Worm (Caenorhabditis elegans) whole organism, early embryonic: ENCODE results near the gene Y57A10B.6.

Source experiments
- B0310.2 ChIP-seq: sonication (generic microtip); optimal IDR thresholded peaks from 2 replicates; lab custom pipeline; 2016; ENCODE audit warnings: mild to moderate bottlenecking, missing genetic modification characterization, missing compliant biosample characterization
- F13C5.2 ChIP-seq: sonication (generic microtip); optimal IDR thresholded peaks from 2 replicates; lab custom pipeline; 2017; ENCODE audit warnings: mild to moderate bottlenecking, missing genetic modification characterization, inconsistent platforms, missing compliant biosample characterization
- aly-1 ChIP-seq: sonication (generic microtip); optimal IDR thresholded peaks from 2 replicates; lab custom pipeline; 2016; ENCODE audit warnings: missing genetic modification characterization, missing compliant biosample characterization
- ama-1 ChIP-seq: fragments of 150-350 bp; optimal IDR thresholded peaks from 2 replicates; lab custom pipeline; 2014
- ceh-13 ChIP-seq: fragments of 200-800 bp; sonication (Bioruptor generic); optimal IDR thresholded peaks from 2 replicates; lab custom pipeline; 2018; ENCODE audit warnings: mild to moderate bottlenecking, missing genetic modification characterization, missing compliant biosample characterization
- ceh-36 ChIP-seq: sonication (generic microtip); optimal IDR thresholded peaks from 2 replicates; lab custom pipeline; 2016; ENCODE audit warnings: missing genetic modification characterization, inconsistent platforms, missing compliant biosample characterization
- ets-7 ChIP-seq: sonication (generic microtip); optimal IDR thresholded peaks from 2 replicates; lab custom pipeline; 2016; ENCODE audit warnings: missing genotype, missing genetic modification characterization, missing compliant biosample characterization
- flt-1 ChIP-seq: fragments of 200-800 bp; sonication (Bioruptor generic); IDR thresholded peaks from 2 replicates; pipeline ENCODE4 v1.3.6; 2022; ENCODE audit warnings: missing genetic modification characterization, missing compliant biosample characterization
- hmbx-1 ChIP-seq: sonication (generic microtip); optimal IDR thresholded peaks from 2 replicates; lab custom pipeline; 2016; ENCODE audit warnings: mild to moderate bottlenecking, missing genetic modification characterization, missing compliant biosample characterization
- hmg-4 ChIP-seq: fragments of 200-800 bp; sonication (Bioruptor generic); optimal IDR thresholded peaks from 2 replicates; lab custom pipeline; 2018; ENCODE audit warnings: mild to moderate bottlenecking, missing genetic modification characterization, missing compliant biosample characterization
- hnd-1 ChIP-seq: sonication (generic microtip); optimal IDR thresholded peaks from 2 replicates; lab custom pipeline; 2016; ENCODE audit warnings: missing genetic modification characterization, missing compliant biosample characterization
- pes-1 ChIP-seq: fragments of 200-800 bp; sonication (Bioruptor generic); IDR thresholded peaks from 2 replicates; pipeline ENCODE4 v1.3.6; 2022; ENCODE audit warnings: missing genetic modification reagents, missing genetic modification characterization, missing compliant biosample characterization
- scrt-1 ChIP-seq: fragments of 200-800 bp; sonication (Bioruptor generic); IDR thresholded peaks from 2 replicates; pipeline ENCODE4 v1.3.6; 2022; ENCODE audit warnings: missing genetic modification characterization, missing compliant biosample characterization
- sea-1 ChIP-seq: fragments of 200-800 bp; sonication (Bioruptor generic); conservative IDR thresholded peaks from 2 replicates; pipeline ENCODE4 v1.3.6; 2022; ENCODE audit warnings: missing genetic modification characterization, missing compliant biosample characterization
- tbx-11 ChIP-seq: fragments of 200-800 bp; sonication (Bioruptor generic); IDR thresholded peaks from 2 replicates; pipeline ENCODE4 v1.3.6; 2022; ENCODE audit warnings: missing genetic modification characterization, missing compliant biosample characterization
- tbx-37 ChIP-seq: fragments of 200-800 bp; sonication (Bioruptor generic); conservative IDR thresholded peaks from 2 replicates; pipeline ENCODE4 v1.3.6; 2022; ENCODE audit warnings: missing genetic modification reagents, missing genetic modification characterization, missing compliant biosample characterization
- tra-4 ChIP-seq: sonication (generic microtip); optimal IDR thresholded peaks from 2 replicates; lab custom pipeline; 2017; ENCODE audit warnings: missing genetic modification characterization, missing compliant biosample characterization

Y57A10B.6 gene

ce11 chrII:12410107-12410506 lies 20.2 kb downstream of the Y57A10B.6 start, which contains the start of gene F57G9.3:
Gene F57G9.3, minus strand, starts transcription at chrII:12410207.
- TF ChIP-seq tbx-37, result no peak
- TF ChIP-seq scrt-1 (GFP tag; lab: Robert Waterston, UW), result no peak
- TF ChIP-seq ceh-13 (GFP tag; lab: Kevin White, UChicago), result no peak
- no peak for TF ChIP-seq ceh-36 (tag; lab: Kevin White, UChicago)
- no peak for TF ChIP-seq B0310.2 (tag; lab: Kevin White, UChicago)
- no peak for TF ChIP-seq F13C5.2 (tag; lab: Kevin White, UChicago)
- no peak for TF ChIP-seq hmg-4 (GFP tag; lab: Kevin White, UChicago)
- no peak for TF ChIP-seq pes-1 (GFP tag; lab: Robert Waterston, UW)
- no peak for TF ChIP-seq flt-1 (GFP tag; lab: Robert Waterston, UW)
- TF ChIP-seq aly-1, result no peak
- TF ChIP-seq tbx-11 (GFP tag; lab: Robert Waterston, UW), result no peak
- no peak for TF ChIP-seq hmbx-1 (tag; lab: Kevin White, UChicago)
- TF ChIP-seq ama-1 (lab: Kevin White, UChicago), result no peak
- no peak for TF ChIP-seq sea-1 (GFP tag; lab: Robert Waterston, UW)
- no peak for TF ChIP-seq hnd-1 (tag; lab: Kevin White, UChicago)
- TF ChIP-seq tra-4, result no peak
- no peak for TF ChIP-seq ets-7 (tag; lab: Kevin White, UChicago)

ce11 chrII:12412417-12412816 lies 22.5 kb downstream of the Y57A10B.6 start, which contains the start of gene Y57A10C.1:
Gene Y57A10C.1, minus strand, starts transcription at chrII:12412517.
- no peak for TF ChIP-seq tra-4
- TF ChIP-seq scrt-1 (GFP tag; lab: Robert Waterston, UW), result no peak
- no peak for TF ChIP-seq ceh-13 (GFP tag; lab: Kevin White, UChicago)
- no peak for TF ChIP-seq aly-1
- no peak for TF ChIP-seq hmbx-1 (tag; lab: Kevin White, UChicago)
- no peak for TF ChIP-seq ceh-36 (tag; lab: Kevin White, UChicago)
- TF ChIP-seq sea-1 (GFP tag; lab: Robert Waterston, UW), result no peak
- TF ChIP-seq pes-1 (GFP tag; lab: Robert Waterston, UW), result no peak

- TF ChIP-seq tbx-11 (GFP tag; lab: Robert Waterston, UW), result no peak
- TF ChIP-seq ets-7 (tag; lab: Kevin White, UChicago), result no peak
- TF ChIP-seq ceh-13 (GFP tag; lab: Kevin White, UChicago), result no peak
- no peak for TF ChIP-seq flt-1 (GFP tag; lab: Robert Waterston, UW)
- no peak for TF ChIP-seq aly-1
- TF ChIP-seq sea-1 (GFP tag; lab: Robert Waterston, UW), result no peak
These were observed 24.9 kb downstream of the Y57A10B.6 start, which contains the start of gene Y57A10C.11 for ce11 chrII:12414805-12415204. Gene Y57A10C.11, minus strand, starts transcription at chrII:12414905.

- TF ChIP-seq B0310.2 (tag; lab: Kevin White, UChicago) (no peak), F13C5.2 (tag; lab: Kevin White, UChicago) (no peak), hmg-4 (GFP tag; lab: Kevin White, UChicago) (no peak), scrt-1 (GFP tag; lab: Robert Waterston, UW) (no peak)
These were observed 27.6 kb downstream of the Y57A10B.6 start, which contains the start of gene sre-27 for ce11 chrII:12417514-12417913. Gene sre-27, minus strand, starts transcription at chrII:12417614.

- no peak for TF ChIP-seq ceh-36 (tag; lab: Kevin White, UChicago)
- no peak for TF ChIP-seq hnd-1 (tag; lab: Kevin White, UChicago)
- TF ChIP-seq F13C5.2 (tag; lab: Kevin White, UChicago), result no peak
- TF ChIP-seq flt-1 (GFP tag; lab: Robert Waterston, UW), result no peak
- no peak for TF ChIP-seq sea-1 (GFP tag; lab: Robert Waterston, UW)
- no peak for TF ChIP-seq pes-1 (GFP tag; lab: Robert Waterston, UW)
- no peak for TF ChIP-seq aly-1
- no peak for TF ChIP-seq ama-1 (lab: Kevin White, UChicago)
- no peak for TF ChIP-seq hmbx-1 (tag; lab: Kevin White, UChicago)
- TF ChIP-seq tbx-11 (GFP tag; lab: Robert Waterston, UW), result no peak
- TF ChIP-seq ets-7 (tag; lab: Kevin White, UChicago), result no peak
- no peak for TF ChIP-seq tra-4
- TF ChIP-seq hmg-4 (GFP tag; lab: Kevin White, UChicago), result no peak
- TF ChIP-seq ceh-13 (GFP tag; lab: Kevin White, UChicago), result no peak
- no peak for TF ChIP-seq B0310.2 (tag; lab: Kevin White, UChicago)
- no peak for TF ChIP-seq scrt-1 (GFP tag; lab: Robert Waterston, UW)
These were observed 28.1 kb downstream of the Y57A10B.6 start for ce11 chrII:12417996-12418395.

ce11 chrII:12420486-12420885 lies 30.6 kb downstream of the Y57A10B.6 start, which contains the start of gene sre-26:
Gene sre-26, minus strand, starts transcription at chrII:12420586.
- TF ChIP-seq ama-1 (lab: Kevin White, UChicago), result no peak
- TF ChIP-seq tra-4, result no peak
- no peak for TF ChIP-seq ceh-13 (GFP tag; lab: Kevin White, UChicago)
- TF ChIP-seq hmbx-1 (tag; lab: Kevin White, UChicago), result no peak
- no peak for TF ChIP-seq tbx-11 (GFP tag; lab: Robert Waterston, UW)
- no peak for TF ChIP-seq scrt-1 (GFP tag; lab: Robert Waterston, UW)
- TF ChIP-seq hmg-4 (GFP tag; lab: Kevin White, UChicago), result no peak
- TF ChIP-seq tbx-37, result no peak
- TF ChIP-seq pes-1 (GFP tag; lab: Robert Waterston, UW), result no peak
- no peak for TF ChIP-seq ets-7 (tag; lab: Kevin White, UChicago)
- TF ChIP-seq B0310.2 (tag; lab: Kevin White, UChicago), result no peak
- TF ChIP-seq F13C5.2 (tag; lab: Kevin White, UChicago), result no peak
- TF ChIP-seq ceh-36 (tag; lab: Kevin White, UChicago), result no peak
- no peak for TF ChIP-seq flt-1 (GFP tag; lab: Robert Waterston, UW)
- no peak for TF ChIP-seq sea-1 (GFP tag; lab: Robert Waterston, UW)
- TF ChIP-seq hnd-1 (tag; lab: Kevin White, UChicago), result no peak
- TF ChIP-seq aly-1, result no peak

ce11 chrII:12425644-12426222 lies 35.9 kb downstream of the Y57A10B.6 start, which contains the start of gene daf-22:
Gene daf-22, minus strand, starts transcription at chrII:12425694.
- no peak for TF ChIP-seq hnd-1 (tag; lab: Kevin White, UChicago)
